Worm (Caenorhabditis elegans) whole organism, late embryonic: ENCODE data around the gene Y15E3A.4.

ENCODE experiments used
- K02D7.2 ChIP-seq: sonication (generic microtip); optimal IDR thresholded peaks from 2 replicates; lab custom pipeline; 2017; ENCODE audit warnings: mild to moderate bottlenecking, missing genetic modification characterization, missing compliant biosample characterization
- T23F11.4 ChIP-seq: fragments of 200-800 bp; sonication (Bioruptor generic); optimal IDR thresholded peaks from 2 replicates; lab custom pipeline; 2018; ENCODE audit warnings: mild to moderate bottlenecking, missing genetic modification characterization, missing compliant biosample characterization
- ahr-1 ChIP-seq: sonication (generic microtip); optimal IDR thresholded peaks from 2 replicates; lab custom pipeline; 2016; ENCODE audit warnings: missing genetic modification characterization, missing compliant biosample characterization
- ama-1 ChIP-seq: fragments of 150-350 bp; optimal IDR thresholded peaks from 2 replicates; lab custom pipeline; 2014
- ceh-14 ChIP-seq: sonication (generic microtip); optimal IDR thresholded peaks from 2 replicates; lab custom pipeline; 2016; ENCODE audit warnings: missing genotype, missing genetic modification characterization, missing compliant biosample characterization
- ceh-18 ChIP-seq: sonication (generic microtip); optimal IDR thresholded peaks from 2 replicates; lab custom pipeline; 2016; ENCODE audit warnings: missing genetic modification characterization, missing compliant biosample characterization
- ceh-19 ChIP-seq: fragments of 200-800 bp; sonication (Bioruptor generic); optimal IDR thresholded peaks from 2 replicates; lab custom pipeline; 2018; ENCODE audit warnings: mild to moderate bottlenecking, missing genetic modification characterization, missing compliant biosample characterization
- ceh-2 ChIP-seq: sonication (generic microtip); optimal IDR thresholded peaks from 2 replicates; lab custom pipeline; 2016; ENCODE audit warnings: missing genotype, missing genetic modification characterization, missing compliant biosample characterization
- ceh-22 ChIP-seq: sonication (generic microtip); optimal IDR thresholded peaks from 2 replicates; lab custom pipeline; 2017; ENCODE audit warnings: missing biosample characterization, missing genetic modification characterization
- ceh-24 ChIP-seq: sonication (generic microtip); optimal IDR thresholded peaks from 2 replicates; lab custom pipeline; 2016; ENCODE audit warnings: mild to moderate bottlenecking, missing genetic modification characterization, missing compliant biosample characterization
- ceh-31 ChIP-seq: sonication (generic microtip); optimal IDR thresholded peaks from 2 replicates; lab custom pipeline; 2016; ENCODE audit warnings: missing genetic modification characterization, missing compliant biosample characterization
- ceh-34 ChIP-seq: sonication (generic microtip); optimal IDR thresholded peaks from 2 replicates; lab custom pipeline; 2016; ENCODE audit warnings: mild to moderate bottlenecking, missing genetic modification characterization, missing compliant biosample characterization
- ceh-45 ChIP-seq: fragments of 200-800 bp; sonication (Bioruptor generic); IDR thresholded peaks from 2 replicates; pipeline ENCODE4 v1.3.6; 2022; ENCODE audit warnings: missing genetic modification reagents, missing genetic modification characterization, missing compliant biosample characterization
- ceh-9 ChIP-seq: sonication (generic microtip); optimal IDR thresholded peaks from 2 replicates; lab custom pipeline; 2016; ENCODE audit warnings: mild to moderate bottlenecking, missing genetic modification characterization, inconsistent platforms, missing compliant biosample characterization
- dve-1 ChIP-seq: sonication (generic microtip); optimal IDR thresholded peaks from 2 replicates; lab custom pipeline; 2017; ENCODE audit warnings: antibody characterized with exemption, mild to moderate bottlenecking, missing genetic modification characterization, missing compliant biosample characterization
- elt-2 ChIP-seq: sonication (generic microtip); optimal IDR thresholded peaks from 2 replicates; lab custom pipeline; 2016; ENCODE audit warnings: missing genetic modification reagents, missing genetic modification characterization, missing compliant biosample characterization
- elt-4 ChIP-seq: sonication (generic microtip); optimal IDR thresholded peaks from 2 replicates; lab custom pipeline; 2016; ENCODE audit warnings: missing genetic modification characterization, missing compliant biosample characterization
- ets-4 ChIP-seq: sonication (generic microtip); optimal IDR thresholded peaks from 2 replicates; lab custom pipeline; 2016; ENCODE audit warnings: missing genetic modification characterization, missing compliant biosample characterization
- eyg-1 ChIP-seq: sonication (generic microtip); optimal IDR thresholded peaks from 2 replicates; lab custom pipeline; 2016; ENCODE audit warnings: missing genotype, missing genetic modification characterization, missing compliant biosample characterization
- fkh-6 ChIP-seq: sonication (generic microtip); optimal IDR thresholded peaks from 2 replicates; lab custom pipeline; 2016; ENCODE audit warnings: missing genetic modification characterization, missing compliant biosample characterization
- gmeb-2 ChIP-seq: sonication (generic microtip); optimal IDR thresholded peaks from 2 replicates; lab custom pipeline; 2016; ENCODE audit warnings: missing genetic modification characterization, inconsistent platforms, missing compliant biosample characterization
- hlh-13 ChIP-seq: fragments of 200-800 bp; sonication (Bioruptor generic); optimal IDR thresholded peaks from 2 replicates; lab custom pipeline; 2018; ENCODE audit warnings: mild to moderate bottlenecking, missing genetic modification characterization, missing compliant biosample characterization
- hlh-15 ChIP-seq: sonication (generic microtip); optimal IDR thresholded peaks from 2 replicates; lab custom pipeline; 2016; ENCODE audit warnings: missing genetic modification characterization, missing compliant biosample characterization
- hlh-8 ChIP-seq: sonication (generic microtip); optimal IDR thresholded peaks from 2 replicates; lab custom pipeline; 2016; ENCODE audit warnings: missing genotype, missing genetic modification characterization, missing compliant biosample characterization
- lim-6 ChIP-seq: sonication (generic microtip); optimal IDR thresholded peaks from 2 replicates; lab custom pipeline; 2016; ENCODE audit warnings: missing genetic modification characterization, missing compliant biosample characterization
- madf-2 ChIP-seq: sonication (generic microtip); optimal IDR thresholded peaks from 2 replicates; lab custom pipeline; 2017; ENCODE audit warnings: missing genetic modification characterization, missing compliant biosample characterization
- nfya-1 ChIP-seq: sonication (generic microtip); optimal IDR thresholded peaks from 2 replicates; lab custom pipeline; 2017; ENCODE audit warnings: missing genetic modification characterization, mild to moderate bottlenecking, missing compliant biosample characterization, antibody characterized with exemption, moderate library complexity
- pat-9 ChIP-seq: fragments of 200-800 bp; sonication (Bioruptor generic); optimal IDR thresholded peaks from 2 replicates; lab custom pipeline; 2018; ENCODE audit warnings: mild to moderate bottlenecking, missing genetic modification characterization, moderate library complexity, missing compliant biosample characterization
- pha-4 ChIP-seq: fragments of 150-350 bp; optimal IDR thresholded peaks from 2 replicates; lab custom pipeline; 2018; ENCODE audit warnings: missing biosample characterization, missing genetic modification reagents, missing genetic modification characterization
- pqm-1 ChIP-seq: sonication (generic microtip); optimal IDR thresholded peaks from 2 replicates; lab custom pipeline; 2016; ENCODE audit warnings: missing genetic modification characterization, missing compliant biosample characterization
- ref-2 ChIP-seq: sonication (generic microtip); optimal IDR thresholded peaks from 2 replicates; lab custom pipeline; 2016; ENCODE audit warnings: missing genetic modification characterization, missing compliant biosample characterization
- rnt-1 ChIP-seq: sonication (generic microtip); optimal IDR thresholded peaks from 2 replicates; lab custom pipeline; 2016; ENCODE audit warnings: missing genetic modification characterization, missing compliant biosample characterization
- sdc-2 ChIP-seq: sonication (generic microtip); optimal IDR thresholded peaks from 2 replicates; lab custom pipeline; 2016; ENCODE audit warnings: missing genotype, missing genetic modification characterization, missing compliant biosample characterization
- sox-2 ChIP-seq: fragments of 200-800 bp; sonication (Bioruptor generic); IDR thresholded peaks from 2 replicates; pipeline ENCODE4 v1.3.6; 2022; ENCODE audit warnings: missing genetic modification reagents, missing genetic modification characterization, missing compliant biosample characterization
- sox-4 ChIP-seq: sonication (generic microtip); optimal IDR thresholded peaks from 2 replicates; lab custom pipeline; 2017; ENCODE audit warnings: mild to moderate bottlenecking, missing genetic modification characterization, inconsistent platforms, missing compliant biosample characterization
- syd-9 ChIP-seq: sonication (generic microtip); optimal IDR thresholded peaks from 2 replicates; lab custom pipeline; 2016; ENCODE audit warnings: mild to moderate bottlenecking, missing genetic modification characterization, moderate library complexity, missing compliant biosample characterization
- tbx-2 ChIP-seq: sonication (generic microtip); optimal IDR thresholded peaks from 2 replicates; lab custom pipeline; 2016; ENCODE audit warnings: missing genetic modification characterization, missing compliant biosample characterization
- tbx-7 ChIP-seq: sonication (generic microtip); optimal IDR thresholded peaks from 2 replicates; lab custom pipeline; 2016; ENCODE audit warnings: missing genotype, missing genetic modification characterization, missing compliant biosample characterization
- ttx-3 ChIP-seq: sonication (generic microtip); optimal IDR thresholded peaks from 2 replicates; lab custom pipeline; 2016; ENCODE audit warnings: missing genetic modification reagents, missing genetic modification characterization, missing compliant biosample characterization
- unc-3 ChIP-seq, 2 experiments: fragments of 200-800 bp in 1 of 2; sonication (Bioruptor generic) in 1 of 2; sonication (generic microtip) in 1 of 2; conservative IDR thresholded peaks in 1 of 2; optimal IDR thresholded peaks in 1 of 2; 2 replicates each; pipeline versions ENCODE4 v1.3.6 to Lab custom; 2016 to 2022; ENCODE audit warnings: missing compliant biosample characterization in 2 of 2, missing genetic modification characterization in 2 of 2, missing genetic modification reagents in 1 of 2
- unc-42 ChIP-seq: sonication (generic microtip); optimal IDR thresholded peaks from 2 replicates; lab custom pipeline; 2016; ENCODE audit warnings: missing genotype, missing genetic modification characterization, missing compliant biosample characterization
- unc-55 ChIP-seq: sonication (generic microtip); optimal IDR thresholded peaks from 2 replicates; lab custom pipeline; 2017; ENCODE audit warnings: missing biosample characterization, missing genetic modification reagents, missing genetic modification characterization
- unc-86 ChIP-seq: sonication (generic microtip); optimal IDR thresholded peaks from 2 replicates; lab custom pipeline; 2016; ENCODE audit warnings: missing genetic modification characterization, missing compliant biosample characterization
- zip-5 ChIP-seq: sonication (generic microtip); optimal IDR thresholded peaks from 2 replicates; lab custom pipeline; 2016; ENCODE audit warnings: missing genetic modification characterization, missing compliant biosample characterization
- ztf-16 ChIP-seq: sonication (generic microtip); optimal IDR thresholded peaks from 2 replicates; lab custom pipeline; 2017; ENCODE audit warnings: missing genetic modification characterization, missing compliant biosample characterization

Gene Y15E3A.4

ce11 chrX:15330664-15331063, at the start of gene Y15E3A.4:
Gene Y15E3A.4, plus strand, starts transcription at chrX:15330964.
- no peak for TF ChIP-seq ahr-1 (tag; lab: Kevin White, UChicago)
- TF ChIP-seq syd-9 (tag; lab: Kevin White, UChicago): no peak
- no peak for TF ChIP-seq unc-86

- TF ChIP-seq ceh-2 (tag; lab: Kevin White, UChicago) (peak; percentile 8), tbx-2 (tag; lab: Kevin White, UChicago) (peak; percentile 51), ceh-19 (GFP tag; lab: Kevin White, UChicago) (no peak), ceh-34 (tag; lab: Kevin White, UChicago) (peak; percentile 15), ceh-14 (no peak), nfya-1 (tag; lab: Kevin White, UChicago) (peak; percentile 12), elt-2 (tag; lab: Kevin White, UChicago) (no peak), ceh-22 (tag; lab: Kevin White, UChicago) (no peak), pqm-1 (tag; lab: Kevin White, UChicago) (no peak), zip-5 (no peak), ceh-31 (tag; lab: Kevin White, UChicago) (peak; percentile 26), ceh-18 (tag; lab: Kevin White, UChicago) (peak; percentile 8)
Observed at ce11 chrX:15281248-15281647, 49.5 kb upstream of the Y15E3A.4 start.

ce11 chrX:15283740-15284139, 47.0 kb upstream of the Y15E3A.4 start, which contains the start of gene jud-4:
Gene jud-4, plus strand, starts transcription at chrX:15284115.
- no peak for TF ChIP-seq rnt-1 (tag; lab: Kevin White, UChicago)
- no peak for TF ChIP-seq lim-6
- no peak for TF ChIP-seq elt-4 (tag; lab: Kevin White, UChicago)
- TF ChIP-seq sox-2: no peak

- no peak for TF ChIP-seq ref-2
- TF ChIP-seq unc-3 (GFP tag; conservative IDR thresholded peaks at IDR 0.05; lab: Robert Waterston, UW): no peak
- no peak for TF ChIP-seq unc-3 (tag; optimal IDR thresholded peaks at IDR 0.05; lab: Kevin White, UChicago)
- no peak for TF ChIP-seq gmeb-2 (tag; lab: Kevin White, UChicago)
Observed at ce11 chrX:15285554-15285953, 45.2 kb upstream of the Y15E3A.4 start.

ce11 chrX:15297396-15297827, 33.4 kb upstream of the Y15E3A.4 start:
- TF ChIP-seq hlh-15 (no peak), unc-42 (no peak), K02D7.2 (tag; lab: Kevin White, UChicago) (no peak), ceh-2 (tag; lab: Kevin White, UChicago) (peak; percentile 64), sox-4 (tag; lab: Kevin White, UChicago) (peak; percentile 19), ceh-18 (tag; lab: Kevin White, UChicago) (peak; percentile 57), ceh-31 (tag; lab: Kevin White, UChicago) (no peak), ztf-16 (tag; lab: Kevin White, UChicago) (peak; percentile 23), ama-1 (lab: Kevin White, UChicago) (no peak), ceh-24 (tag; lab: Kevin White, UChicago) (peak; percentile 28), eyg-1 (peak; percentile 23), ceh-34 (tag; lab: Kevin White, UChicago) (peak; percentile 65), ceh-45 (GFP tag; lab: Robert Waterston, UW) (no peak), hlh-13 (GFP tag; lab: Kevin White, UChicago) (peak; percentile 66), pha-4 (tag; lab: Kevin White, UChicago) (no peak), ets-4 (tag; lab: Kevin White, UChicago) (no peak), madf-2 (tag; lab: Kevin White, UChicago) (peak; percentile 44), ceh-9 (peak; percentile 36), sdc-2 (tag; lab: Kevin White, UChicago) (peak; percentile 75), lim-6 (no peak), fkh-6 (peak; percentile 1), T23F11.4 (peak; percentile 31), dve-1 (tag; lab: Kevin White, UChicago) (peak; percentile 58), tbx-7 (tag; lab: Kevin White, UChicago) (no peak), unc-55 (GFP tag; lab: Kevin White, UChicago) (no peak), pat-9 (peak; percentile 79), hlh-8 (tag; lab: Kevin White, UChicago) (peak; percentile 5), ceh-14 (peak; percentile 37), elt-4 (tag; lab: Kevin White, UChicago) (no peak), ttx-3 (tag; lab: Kevin White, UChicago) (peak; percentile 52)
